Worm (Caenorhabditis elegans): Measurements from ENCODE around the gene fem-2.
A peak's percentile ranks its signal among the peaks of the same experiment; 100 is the strongest.

The fem-2 gene

DNA sequence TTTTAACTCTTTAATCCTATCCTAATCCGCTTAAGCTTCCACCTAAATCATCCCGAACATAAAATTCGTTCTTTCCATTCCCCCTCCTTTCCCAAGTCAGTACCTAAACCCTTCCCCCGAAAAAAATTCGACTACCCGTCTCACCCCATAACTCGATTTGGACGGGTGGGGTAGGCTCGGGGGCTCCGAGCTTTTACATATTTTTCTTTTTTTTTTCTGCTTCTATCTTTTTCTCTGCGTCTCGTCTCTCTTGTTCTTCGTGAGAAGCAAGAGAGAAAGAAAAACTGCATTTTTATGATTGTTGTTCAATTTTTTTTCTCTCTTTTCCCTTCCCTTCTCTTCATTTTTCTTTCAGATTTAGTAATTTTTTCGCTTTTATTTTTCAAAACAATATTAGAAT, 41.0 kb upstream of the fem-2 start (continued):
- no peak for TF ChIP-seq lin-15B (tag; optimal IDR thresholded peaks at IDR 0.05)
- no peak for TF ChIP-seq ztf-11 (tag; optimal IDR thresholded peaks at IDR 0.05)
- TF ChIP-seq ces-1 (GFP tag; optimal IDR thresholded peaks at IDR 0.05) = peak; percentile 82
- TF ChIP-seq efl-1 (optimal IDR thresholded peaks at IDR 0.05) = no peak
- peak in 1 of 2 experiments; percentile 3 for TF ChIP-seq efl-1 (GFP tag; optimal IDR thresholded peaks at IDR 0.05 in 1 of 2)
- TF ChIP-seq C34B4.2 (tag; optimal IDR thresholded peaks at IDR 0.05) = no peak
- TF ChIP-seq nhr-47 (tag; optimal IDR thresholded peaks at IDR 0.05) = peak; percentile 37
- peak; percentile 76 for TF ChIP-seq lin-14 (GFP tag; optimal IDR thresholded peaks at IDR 0.05)
- no peak for TF ChIP-seq nhr-12 (tag; optimal IDR thresholded peaks at IDR 0.05)
- no peak for TF ChIP-seq zag-1 (tag; optimal IDR thresholded peaks at IDR 0.05)
- no peak for TF ChIP-seq jun-1 (tag; optimal IDR thresholded peaks at IDR 0.05)
- TF ChIP-seq egl-13 (tag; optimal IDR thresholded peaks at IDR 0.05) = no peak
- TF ChIP-seq dpl-1 (GFP tag; optimal IDR thresholded peaks at IDR 0.05) = peak in 1 of 3 experiments; percentile 9
- no peak for TF ChIP-seq nhr-76 (tag; optimal IDR thresholded peaks at IDR 0.05)
- no peak for TF ChIP-seq rnt-1 (tag; optimal IDR thresholded peaks at IDR 0.05)
- TF ChIP-seq hlh-4 (tag; optimal IDR thresholded peaks at IDR 0.05) = no peak
- no peak for TF ChIP-seq blmp-1 (tag; optimal IDR thresholded peaks at IDR 0.05)
- TF ChIP-seq aha-1 (tag; optimal IDR thresholded peaks at IDR 0.05) = no peak
- no peak for TF ChIP-seq F16B12.6 (tag; optimal IDR thresholded peaks at IDR 0.05)
- TF ChIP-seq unc-86 (tag; optimal IDR thresholded peaks at IDR 0.05) = no peak
- TF ChIP-seq elt-3 (tag; optimal IDR thresholded peaks at IDR 0.05) = no peak
- no peak for TF ChIP-seq elt-2 (tag; optimal IDR thresholded peaks at IDR 0.05)
- TF ChIP-seq efl-3 (GFP tag; optimal IDR thresholded peaks at IDR 0.05) = no peak
- TF ChIP-seq nhr-11 (tag; optimal IDR thresholded peaks at IDR 0.05) = no peak
- no peak for TF ChIP-seq fkh-4 (tag; optimal IDR thresholded peaks at IDR 0.05; ENCODE audit: borderline replicate concordance)
- no peak for TF ChIP-seq unc-62 (GFP tag; optimal IDR thresholded peaks at IDR 0.05)
- TF ChIP-seq lin-13 (GFP tag; optimal IDR thresholded peaks at IDR 0.05) = no peak
- no peak for TF ChIP-seq fos-1 (tag; optimal IDR thresholded peaks at IDR 0.05)
- no peak for TF ChIP-seq ceh-90 (tag; optimal IDR thresholded peaks at IDR 0.05)
- no peak for TF ChIP-seq lir-3 (tag; optimal IDR thresholded peaks at IDR 0.05; ENCODE audit: poor library complexity)
- TF ChIP-seq fkh-8 (tag; optimal IDR thresholded peaks at IDR 0.05) = no peak
- peak; percentile 20 for TF ChIP-seq snu-23 (GFP tag; optimal IDR thresholded peaks at IDR 0.05)
- TF ChIP-seq zip-4 (GFP tag; optimal IDR thresholded peaks at IDR 0.05) = no peak
- TF ChIP-seq C04F5.9 (tag; optimal IDR thresholded peaks at IDR 0.05) = no peak
- TF ChIP-seq ceh-8 (GFP tag; optimal IDR thresholded peaks at IDR 0.05) = no peak
- TF ChIP-seq hpl-2 (GFP tag; optimal IDR thresholded peaks at IDR 0.05) = no peak
- TF ChIP-seq lsy-2 (tag; optimal IDR thresholded peaks at IDR 0.05) = peak; percentile 2 to 31
- no peak for TF ChIP-seq isw-1 (GFP tag; IDR thresholded peaks at IDR 0.05)
- TF ChIP-seq mef-2 (tag; optimal IDR thresholded peaks at IDR 0.05) = no peak
- no peak for TF ChIP-seq snpc-4 (tag; optimal IDR thresholded peaks at IDR 0.05)
- TF ChIP-seq xbp-1 (tag; optimal IDR thresholded peaks at IDR 0.05) = no peak
- TF ChIP-seq nhr-71 (tag; optimal IDR thresholded peaks at IDR 0.05) = peak; percentile 29
- no peak for TF ChIP-seq sox-4 (tag; optimal IDR thresholded peaks at IDR 0.05)
- no peak for TF ChIP-seq tbx-2 (tag; optimal IDR thresholded peaks at IDR 0.05)
- no peak for TF ChIP-seq nhr-28 (tag; optimal IDR thresholded peaks at IDR 0.05)
- TF ChIP-seq nhr-77 (tag; optimal IDR thresholded peaks at IDR 0.05) = no peak
- TF ChIP-seq pax-3 (tag; optimal IDR thresholded peaks at IDR 0.05) = no peak
- TF ChIP-seq ceh-88 (GFP tag; IDR thresholded peaks at IDR 0.05) = no peak
- peak in 1 of 3 experiments; percentile 36 for TF ChIP-seq ceh-82 (tag; optimal IDR thresholded peaks at IDR 0.05)

Data from whole organism, L1 larva.